Worm (Caenorhabditis elegans): ENCODE results near the gene R102.11.

DNA sequence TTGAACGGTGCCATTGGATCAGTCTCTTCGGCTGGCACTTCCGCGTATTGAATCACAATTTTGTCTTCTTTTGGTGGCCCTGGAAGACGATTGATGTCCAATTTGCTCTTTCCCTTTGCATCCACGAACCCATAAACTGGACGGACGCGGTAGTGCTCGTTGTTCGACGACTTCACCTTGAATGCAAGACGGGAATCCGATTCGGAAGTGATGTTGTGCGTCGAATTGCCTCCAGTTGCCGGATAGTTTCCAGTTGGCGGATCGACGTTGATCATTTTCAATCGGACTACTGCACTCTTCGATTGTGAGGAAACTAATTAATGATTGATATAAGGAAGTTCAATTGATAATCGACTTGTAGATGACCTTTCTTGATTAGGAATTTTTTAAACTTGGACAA, 38.8 kb upstream of the R102.11 start, which contains the start of gene ssp-34:
- TF ChIP-seq ama-1 (optimal IDR thresholded peaks at IDR 0.05) (no peak), flt-1 (GFP tag; IDR thresholded peaks at IDR 0.05) (no peak), aly-1 (tag; optimal IDR thresholded peaks at IDR 0.05) (no peak), tbx-37 (GFP tag; conservative IDR thresholded peaks at IDR 0.05) (no peak), hmg-4 (GFP tag; optimal IDR thresholded peaks at IDR 0.05) (no peak)
